Fruit fly (Drosophila melanogaster): Measurements from ENCODE around the gene CG13059.

- TF ChIP-seq Myc (optimal IDR thresholded peaks at IDR 0.05) (no peak), h (optimal IDR thresholded peaks at IDR 0.05) (no peak)
Observed at dm6 chr3L:16279171-16279570, 44.3 kb upstream of the CG13059 start, which contains the start of gene CG13050.

Data from Kc167 (cell line).